Fruit fly (Drosophila melanogaster) whole organism, embryonic: ENCODE results near the gene CG17207.

ENCODE experiments used
- B-H2 ChIP-seq: fragments of 200-800 bp; sonication (Bioruptor generic); optimal IDR thresholded peaks from 2 replicates; lab custom pipeline; 2018; ENCODE audit warnings: missing biosample characterization, mild to moderate bottlenecking, missing genetic modification characterization
- CG10431 ChIP-seq: fragments of 200-800 bp; sonication (Bioruptor generic); optimal IDR thresholded peaks from 3 replicates; lab custom pipeline; 2018; ENCODE audit warnings: missing biosample characterization, mild to moderate bottlenecking, missing genetic modification characterization
- CG11456 ChIP-seq: fragments of 200-800 bp; sonication (Bioruptor generic); IDR thresholded peaks from 3 replicates; pipeline ENCODE4 v1.3.6; 2022; ENCODE audit warnings: missing biosample characterization, missing genetic modification characterization
- CG12219 ChIP-seq: fragments of 200-800 bp; sonication (Bioruptor generic); optimal IDR thresholded peaks from 3 replicates; lab custom pipeline; 2018; ENCODE audit warnings: missing biosample characterization, mild to moderate bottlenecking, missing genetic modification characterization
- CG12236 ChIP-seq: fragments of 200-800 bp; sonication (Bioruptor generic); optimal IDR thresholded peaks from 2 replicates; lab custom pipeline; 2016; ENCODE audit warnings: missing biosample characterization, missing genetic modification characterization
- CG12299 ChIP-seq: fragments of 200-800 bp; sonication (Bioruptor generic); optimal IDR thresholded peaks from 2 replicates; lab custom pipeline; 2018; ENCODE audit warnings: missing biosample characterization, mild to moderate bottlenecking, missing genetic modification characterization
- CG13296 ChIP-seq: fragments of 200-800 bp; sonication (Bioruptor generic); optimal IDR thresholded peaks from 3 replicates; lab custom pipeline; 2018; ENCODE audit warnings: missing biosample characterization, mild to moderate bottlenecking, missing genetic modification characterization
- CG14441 ChIP-seq: fragments of 200-800 bp; sonication (Bioruptor generic); IDR thresholded peaks from 2 replicates; pipeline ENCODE4 v1.3.6; 2022; ENCODE audit warnings: missing biosample characterization, missing genetic modification characterization
- CG15479 ChIP-seq: fragments of 200-800 bp; sonication (Bioruptor generic); optimal IDR thresholded peaks from 3 replicates; lab custom pipeline; 2019; ENCODE audit warnings: missing biosample characterization, mild to moderate bottlenecking, missing genetic modification characterization, moderate library complexity
- CG16779 ChIP-seq: fragments of 200-800 bp; sonication (Bioruptor generic); IDR thresholded peaks from 2 replicates; pipeline ENCODE4 v1.3.6; 2022; ENCODE audit warnings: missing biosample characterization, missing genetic modification characterization
- CG17328 ChIP-seq: fragments of 200-800 bp; sonication (Bioruptor generic); IDR thresholded peaks from 2 replicates; pipeline ENCODE4 v1.3.6; 2022; ENCODE audit warnings: missing biosample characterization, missing genetic modification characterization
- CG18476 ChIP-seq: fragments of 200-800 bp; sonication (Bioruptor generic); optimal IDR thresholded peaks from 2 replicates; lab custom pipeline; 2016; ENCODE audit warnings: missing biosample characterization, mild to moderate bottlenecking, missing genetic modification characterization
- CG3726 ChIP-seq: fragments of 200-800 bp; sonication (Bioruptor generic); IDR thresholded peaks from 3 replicates; pipeline ENCODE4, ENCODE4 v1.3.6; 2022; ENCODE audit warnings: missing biosample characterization, missing genetic modification characterization
- CG3995 ChIP-seq: fragments of 200-800 bp; sonication (Bioruptor generic); optimal IDR thresholded peaks from 3 replicates; lab custom pipeline; 2016; ENCODE audit warnings: missing biosample characterization, missing genetic modification characterization
- CG4282 ChIP-seq: fragments of 200-800 bp; sonication (Bioruptor generic); optimal IDR thresholded peaks from 2 replicates; lab custom pipeline; 2016; ENCODE audit warnings: missing biosample characterization, missing genetic modification characterization
- CG4328 ChIP-seq: fragments of 200-800 bp; sonication (Bioruptor generic); optimal IDR thresholded peaks from 3 replicates; lab custom pipeline; 2017; ENCODE audit warnings: missing biosample characterization, missing genetic modification reagents, missing genetic modification characterization
- CG6254 ChIP-seq: fragments of 200-800 bp; sonication (Bioruptor generic); optimal IDR thresholded peaks from 3 replicates; lab custom pipeline; 2017; ENCODE audit warnings: mild to moderate bottlenecking, missing biosample characterization, missing genetic modification reagents, missing genetic modification characterization
- CG6765 ChIP-seq: fragments of 200-800 bp; sonication (Bioruptor generic); optimal IDR thresholded peaks from 3 replicates; lab custom pipeline; 2017; ENCODE audit warnings: missing biosample characterization, mild to moderate bottlenecking, missing genetic modification characterization
- CG7786 ChIP-seq: fragments of 200-800 bp; sonication (Bioruptor generic); optimal IDR thresholded peaks from 2 replicates; lab custom pipeline; 2016; ENCODE audit warnings: missing biosample characterization, missing genetic modification characterization
- CG8281 ChIP-seq: fragments of 200-800 bp; sonication (Bioruptor generic); optimal IDR thresholded peaks from 2 replicates; lab custom pipeline; 2018; ENCODE audit warnings: missing biosample characterization, mild to moderate bottlenecking, missing genetic modification characterization, moderate library complexity
- CHES-1-like ChIP-seq: fragments of 200-800 bp; sonication (Bioruptor generic); optimal IDR thresholded peaks from 2 replicates; lab custom pipeline; 2016; ENCODE audit warnings: missing biosample characterization, missing genetic modification characterization
- CTCF ChIP-seq: fragments of 200-800 bp; sonication (Bioruptor generic); optimal IDR thresholded peaks from 2 replicates; lab custom pipeline; 2017; ENCODE audit warnings: missing biosample characterization, mild to moderate bottlenecking, missing genetic modification characterization, moderate library complexity
- Dip2 ChIP-seq: fragments of 200-800 bp; sonication (Bioruptor generic); IDR thresholded peaks from 2 replicates; pipeline ENCODE4 v1.3.6; 2022; ENCODE audit warnings: missing biosample characterization, missing genetic modification characterization
- ERR ChIP-seq: fragments of 200-800 bp; sonication (Bioruptor generic); optimal IDR thresholded peaks from 2 replicates; lab custom pipeline; 2016; ENCODE audit warnings: missing biosample characterization, missing genetic modification characterization
- Fer1 ChIP-seq: fragments of 200-800 bp; sonication (Bioruptor generic); optimal IDR thresholded peaks from 2 replicates; lab custom pipeline; 2017; ENCODE audit warnings: missing biosample characterization, mild to moderate bottlenecking, missing genetic modification characterization
- Fer3 ChIP-seq: fragments of 200-800 bp; sonication (Bioruptor generic); optimal IDR thresholded peaks from 2 replicates; lab custom pipeline; 2018; ENCODE audit warnings: missing biosample characterization, mild to moderate bottlenecking, missing genetic modification characterization, moderate library complexity
- HLH4C ChIP-seq: fragments of 200-800 bp; sonication (Bioruptor generic); IDR thresholded peaks from 3 replicates; pipeline ENCODE4 v1.3.6; 2022; ENCODE audit warnings: missing biosample characterization, missing genetic modification characterization; ENCODE audit not compliant: partially characterized antibody
- Hey ChIP-seq: fragments of 200-800 bp; sonication (Bioruptor generic); optimal IDR thresholded peaks from 3 replicates; lab custom pipeline; 2018; ENCODE audit warnings: missing biosample characterization, mild to moderate bottlenecking, missing genetic modification characterization
- Hr78 ChIP-seq, 2 experiments: fragments of 200-800 bp in 1 of 2; fragments of >200 bp in 1 of 2; sonication (Bioruptor generic) in 1 of 2; optimal IDR thresholded peaks; 2 replicates each; lab custom pipeline; 2017 to 2019; ENCODE audit warnings: missing biosample characterization in 2 of 2, missing genetic modification characterization in 2 of 2, mild to moderate bottlenecking in 1 of 2, moderate library complexity in 1 of 2
- Nf-YC ChIP-seq: fragments of 200-800 bp; optimal IDR thresholded peaks from 3 replicates; lab custom pipeline; 2019; ENCODE audit warnings: missing biosample characterization, mild to moderate bottlenecking, missing genetic modification characterization, moderate library complexity
- Six4 ChIP-seq: fragments of 200-800 bp; sonication (Bioruptor generic); optimal IDR thresholded peaks from 2 replicates; lab custom pipeline; 2016; ENCODE audit warnings: missing biosample characterization, missing genetic modification characterization
- al ChIP-seq: fragments of 200-800 bp; sonication (Bioruptor generic); IDR thresholded peaks from 2 replicates; pipeline ENCODE4 v1.3.6; 2022; ENCODE audit warnings: missing biosample characterization, missing genetic modification characterization
- bcd ChIP-seq: fragments of 200-800 bp; sonication (Bioruptor generic); optimal IDR thresholded peaks from 2 replicates; lab custom pipeline; 2017; ENCODE audit warnings: missing biosample characterization, mild to moderate bottlenecking, missing genetic modification characterization
- cg ChIP-seq: fragments of 200-800 bp; sonication (Bioruptor generic); optimal IDR thresholded peaks from 3 replicates; lab custom pipeline; 2019; ENCODE audit warnings: missing biosample characterization, mild to moderate bottlenecking, missing genetic modification characterization, moderate library complexity
- chn ChIP-seq: fragments of 200-800 bp; sonication (Bioruptor generic); optimal IDR thresholded peaks from 2 replicates; lab custom pipeline; 2016; ENCODE audit warnings: missing biosample characterization, missing genetic modification characterization
- ftz-f1 ChIP-seq: fragments of 200-800 bp; sonication (Bioruptor generic); optimal IDR thresholded peaks from 2 replicates; lab custom pipeline; 2016; ENCODE audit warnings: missing biosample characterization, missing genetic modification characterization
- gsb-n ChIP-seq: fragments of 200-800 bp; sonication (Bioruptor generic); optimal IDR thresholded peaks from 3 replicates; lab custom pipeline; 2018; ENCODE audit warnings: missing biosample characterization, mild to moderate bottlenecking, missing genetic modification characterization
- her ChIP-seq: fragments of 200-800 bp; sonication (Bioruptor generic); optimal IDR thresholded peaks from 2 replicates; lab custom pipeline; 2016; ENCODE audit warnings: missing biosample characterization, missing genetic modification characterization
- insv ChIP-seq, 2 experiments: fragments of 200-800 bp; sonication (Bioruptor generic); optimal IDR thresholded peaks; 3 replicates each; lab custom pipeline; 2016 to 2018; ENCODE audit warnings: missing biosample characterization in 2 of 2, missing genetic modification characterization in 2 of 2
- nom ChIP-seq: fragments of 200-800 bp; sonication (Bioruptor generic); optimal IDR thresholded peaks from 2 replicates; lab custom pipeline; 2017; ENCODE audit warnings: missing biosample characterization, missing genetic modification characterization, mild to moderate bottlenecking, moderate library complexity, missing genetic modification reagents
- pan ChIP-seq, 4 experiments: fragments of >200 bp in 3 of 4; fragments of 200-800 bp in 1 of 4; sonication (Bioruptor generic) in 1 of 4; optimal IDR thresholded peaks in 3 of 4; IDR thresholded peaks in 1 of 4; 2 replicates each; pipeline versions ENCODE4 v1.3.6 to Lab custom; 2017 to 2022; ENCODE audit warnings: missing biosample characterization in 2 of 4, missing genetic modification characterization in 2 of 4, mixed read lengths in 1 of 4
- pita ChIP-seq: fragments of 200-800 bp; sonication (Bioruptor generic); optimal IDR thresholded peaks from 2 replicates; lab custom pipeline; 2017; ENCODE audit warnings: missing biosample characterization, mild to moderate bottlenecking, missing genetic modification characterization
- row ChIP-seq: fragments of 200-800 bp; sonication (Bioruptor generic); IDR thresholded peaks from 3 replicates; pipeline ENCODE4 v1.3.6; 2022; ENCODE audit warnings: missing biosample characterization, missing genetic modification characterization
- schlank ChIP-seq: fragments of 200-800 bp; sonication (Bioruptor generic); optimal IDR thresholded peaks from 2 replicates; lab custom pipeline; 2018; ENCODE audit warnings: missing biosample characterization, mild to moderate bottlenecking, missing genetic modification characterization
- shn ChIP-seq: fragments of 200-800 bp; sonication (Bioruptor generic); optimal IDR thresholded peaks from 3 replicates; lab custom pipeline; 2016; ENCODE audit warnings: missing biosample characterization, missing genetic modification characterization
- slp2 ChIP-seq: fragments of 200-800 bp; sonication (Bioruptor generic); optimal IDR thresholded peaks from 2 replicates; lab custom pipeline; 2016; ENCODE audit warnings: missing biosample characterization, missing genetic modification characterization
- ssp ChIP-seq: fragments of 200-800 bp; sonication (Bioruptor generic); IDR thresholded peaks from 2 replicates; pipeline ENCODE4 v1.3.6; 2022; ENCODE audit warnings: missing biosample characterization, missing genetic modification characterization
- tio ChIP-seq: fragments of 200-800 bp; sonication (Bioruptor generic); optimal IDR thresholded peaks from 2 replicates; lab custom pipeline; 2017; ENCODE audit warnings: missing biosample characterization, missing genetic modification characterization, inconsistent platforms
- tx ChIP-seq: fragments of 200-800 bp; sonication (Bioruptor generic); optimal IDR thresholded peaks from 2 replicates; lab custom pipeline; 2016; ENCODE audit warnings: missing biosample characterization, missing genetic modification characterization
- vfl ChIP-seq: fragments of 200-800 bp; sonication (Bioruptor generic); optimal IDR thresholded peaks from 2 replicates; lab custom pipeline; 2016; ENCODE audit warnings: missing biosample characterization, missing genetic modification characterization

Gene CG17207

DNA sequence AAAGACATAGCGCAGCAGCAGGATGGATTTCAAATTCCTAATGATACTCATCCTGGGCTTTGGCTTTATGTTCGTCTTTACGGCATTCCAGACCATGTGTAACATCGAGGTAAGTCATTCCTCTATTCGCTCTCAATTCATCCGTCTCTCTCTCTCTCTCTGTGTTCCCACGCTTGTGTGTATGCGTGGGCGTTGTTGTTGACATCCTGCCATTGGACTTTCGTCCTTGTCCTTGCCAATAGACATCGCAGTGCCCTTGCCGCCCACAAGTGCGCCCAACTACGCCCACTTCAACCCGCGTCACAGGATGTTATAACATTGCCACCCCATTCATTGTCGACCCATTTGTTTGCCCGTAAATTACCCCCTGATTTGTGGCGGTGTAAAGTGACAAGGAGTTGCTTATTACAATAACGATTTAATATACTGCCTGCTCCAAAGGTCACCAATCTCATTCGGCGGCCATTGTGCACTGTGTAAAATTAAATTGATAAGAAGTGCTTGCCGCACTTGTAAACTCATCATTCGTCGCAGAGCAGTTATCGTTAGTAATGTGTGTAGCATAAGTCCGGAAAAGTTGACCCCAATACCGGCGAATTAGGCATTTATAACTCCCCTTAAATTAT lies 10.8 kb upstream of the CG17207 start (continued):
- no peak for TF ChIP-seq slp2 (GFP tag; lab: Kevin White, UChicago)
- no peak for TF ChIP-seq CG14441 (GFP tag; lab: Robert Waterston, UW)
- no peak for TF ChIP-seq CG15479 (GFP tag; lab: Kevin White, UChicago)
- peak; percentile 1 for TF ChIP-seq CG8281 (tag; lab: Kevin White, UChicago)
- 0 out of 3 replicates have a peak, but pooled peaks have one; percentile 3 for TF ChIP-seq CG11456 (GFP tag; lab: Robert Waterston, UW)
- no peak for TF ChIP-seq CG18476
- TF ChIP-seq Nf-YC (tag; lab: Kevin White, UChicago), result no peak
- peak in 1 of 2 experiments; percentile 62 for TF ChIP-seq Hr78 (GFP tag; optimal IDR thresholded peaks at IDR 0.05; lab: Kevin White, UChicago)
- TF ChIP-seq tio, result no peak
- no peak for TF ChIP-seq her (GFP tag; lab: Kevin White, UChicago)
- no peak for TF ChIP-seq B-H2 (GFP tag; lab: Kevin White, UChicago)
- no peak for TF ChIP-seq CG12299 (tag; lab: Kevin White, UChicago)
- TF ChIP-seq cg (GFP tag; lab: Kevin White, UChicago), result peak; percentile 33
- no peak for TF ChIP-seq gsb-n
- TF ChIP-seq tx (GFP tag; lab: Kevin White, UChicago), result no peak
- TF ChIP-seq CG13296 (GFP tag; lab: Kevin White, UChicago), result no peak
- TF ChIP-seq ERR (GFP tag; lab: Kevin White, UChicago), result no peak
- TF ChIP-seq HLH4C (GFP tag; lab: Robert Waterston, UW), result no peak
- no peak for TF ChIP-seq Hey (tag; lab: Kevin White, UChicago)
- no peak for TF ChIP-seq Fer1 (GFP tag; lab: Kevin White, UChicago)
- no peak for TF ChIP-seq CG7786 (GFP tag; lab: Kevin White, UChicago)
- TF ChIP-seq ftz-f1 (GFP tag; lab: Kevin White, UChicago), result no peak
- no peak for TF ChIP-seq CHES-1-like (GFP tag; lab: Kevin White, UChicago)
- peak; percentile 14; the same call in 1 of the 3 replicates for TF ChIP-seq row
- no peak for TF ChIP-seq schlank
- no peak for TF ChIP-seq CG3726
- no peak for TF ChIP-seq CG6254 (GFP tag; lab: Kevin White, UChicago)
- TF ChIP-seq CG6765 (GFP tag; lab: Kevin White, UChicago), result no peak
- no peak for TF ChIP-seq ssp
- TF ChIP-seq CG12236 (GFP tag; lab: Kevin White, UChicago), result no peak
- TF ChIP-seq CG3995, result no peak
- no peak for TF ChIP-seq Fer3
- no peak for TF ChIP-seq CG16779
- no peak for TF ChIP-seq CG4282 (GFP tag; lab: Kevin White, UChicago)
- TF ChIP-seq pan (optimal IDR thresholded peaks at IDR 0.05; lab: Kevin White, UChicago), result no peak
- TF ChIP-seq pan (GFP tag; optimal IDR thresholded peaks at IDR 0.05 in 1 of 2, IDR thresholded peaks at IDR 0.05 in 1 of 2), result peak in 1 of 2 experiments; percentile 7
- TF ChIP-seq insv (GFP tag; optimal IDR thresholded peaks at IDR 0.05; lab: Kevin White, UChicago), result no peak
- TF ChIP-seq CG17328 (GFP tag; lab: Robert Waterston, UW), result no peak
- no peak for TF ChIP-seq CG12219 (GFP tag; lab: Kevin White, UChicago)
- peak; percentile 60 for TF ChIP-seq nom (GFP tag; lab: Kevin White, UChicago)
- peak; percentile 49 for TF ChIP-seq chn (GFP tag; lab: Kevin White, UChicago)
- no peak for TF ChIP-seq CG10431
- no peak for TF ChIP-seq al (GFP tag; lab: Robert Waterston, UW)
- no peak for TF ChIP-seq Six4 (GFP tag; lab: Kevin White, UChicago)
- no peak for TF ChIP-seq CG4328 (GFP tag; lab: Kevin White, UChicago)
- TF ChIP-seq Dip2 (GFP tag; lab: Robert Waterston, UW), result no peak
- no peak for TF ChIP-seq vfl (GFP tag; lab: Kevin White, UChicago)
- no peak for TF ChIP-seq pita
- no peak for TF ChIP-seq bcd (GFP tag; lab: Kevin White, UChicago)
- TF ChIP-seq CTCF (GFP tag; lab: Kevin White, UChicago), result no peak
- no peak for TF ChIP-seq shn (GFP tag; lab: Kevin White, UChicago)
